Worm (Caenorhabditis elegans) whole organism, L2 larva: ENCODE results near the gene ptl-1.
A peak's percentile ranks its signal among the peaks of the same experiment; 100 is the strongest.

Experiments
- ceh-82 ChIP-seq: fragments of 150-350 bp; optimal IDR thresholded peaks from 2 replicates; lab custom pipeline; 2014; ENCODE audit warnings: missing biosample characterization, missing genetic modification characterization
- snpc-4 ChIP-seq: fragments of 150-350 bp; optimal IDR thresholded peaks from 2 replicates; lab custom pipeline; 2014; ENCODE audit warnings: missing biosample characterization, missing genetic modification characterization

The ptl-1 gene

DNA sequence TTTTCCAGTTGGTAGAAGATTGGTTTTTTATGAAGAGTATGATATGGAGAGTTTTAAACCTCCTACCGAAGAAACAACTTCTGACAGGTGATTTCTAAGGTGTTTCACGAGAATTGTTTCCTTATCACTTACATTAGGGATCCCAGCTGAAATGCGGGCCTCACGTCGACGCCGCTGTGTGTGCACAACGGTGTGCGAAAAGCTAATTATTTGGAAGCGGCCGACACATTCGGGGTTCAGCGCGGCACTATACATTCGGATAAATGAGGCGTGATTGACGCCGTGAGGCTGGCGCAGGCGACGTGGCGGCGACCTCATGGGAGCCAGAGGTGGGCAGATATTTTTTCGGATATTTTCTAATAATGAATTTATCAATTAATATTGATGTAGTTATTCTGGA, 54.3 kb downstream of the ptl-1 start:
- TF ChIP-seq snpc-4 (tag; lab: Kevin White, UChicago): peak; percentile 69
- TF ChIP-seq ceh-82 (tag; lab: Kevin White, UChicago): no peak
